Worm (Caenorhabditis elegans) whole organism, late embryonic: ENCODE results near the gene tomm-70.

Experiments
- F13H6.1 ChIP-seq: sonication (generic microtip); optimal IDR thresholded peaks from 2 replicates; lab custom pipeline; 2016; ENCODE audit warnings: missing genetic modification characterization, missing compliant biosample characterization
- ceh-9 ChIP-seq: sonication (generic microtip); optimal IDR thresholded peaks from 2 replicates; lab custom pipeline; 2016; ENCODE audit warnings: mild to moderate bottlenecking, missing genetic modification characterization, inconsistent platforms, missing compliant biosample characterization
- fax-1 ChIP-seq: sonication (generic microtip); optimal IDR thresholded peaks from 2 replicates; lab custom pipeline; 2016; ENCODE audit warnings: missing genotype, missing genetic modification characterization, missing compliant biosample characterization
- lim-6 ChIP-seq: sonication (generic microtip); optimal IDR thresholded peaks from 2 replicates; lab custom pipeline; 2016; ENCODE audit warnings: missing genetic modification characterization, missing compliant biosample characterization
- ref-2 ChIP-seq: sonication (generic microtip); optimal IDR thresholded peaks from 2 replicates; lab custom pipeline; 2016; ENCODE audit warnings: missing genetic modification characterization, missing compliant biosample characterization
- rnt-1 ChIP-seq: sonication (generic microtip); optimal IDR thresholded peaks from 2 replicates; lab custom pipeline; 2016; ENCODE audit warnings: missing genetic modification characterization, missing compliant biosample characterization
- tbx-2 ChIP-seq: sonication (generic microtip); optimal IDR thresholded peaks from 2 replicates; lab custom pipeline; 2016; ENCODE audit warnings: missing genetic modification characterization, missing compliant biosample characterization

- TF ChIP-seq ceh-9 (tag; lab: Kevin White, UChicago) (no peak), ref-2 (no peak), lim-6 (tag; lab: Kevin White, UChicago) (no peak), rnt-1 (tag; lab: Kevin White, UChicago) (no peak), tbx-2 (tag; lab: Kevin White, UChicago) (no peak), fax-1 (tag; lab: Kevin White, UChicago) (no peak), F13H6.1 (tag; lab: Kevin White, UChicago) (no peak)
These were observed 5.9 kb downstream of the tomm-70 start for ce11 chrIII:8748620-8749019.
